Worm (Caenorhabditis elegans) whole organism, L4 larva: ENCODE measurements around the gene Y59A8B.25.

Experiments
- fos-1 ChIP-seq: fragments of 150-350 bp; optimal IDR thresholded peaks from 2 replicates; lab custom pipeline; 2014; ENCODE audit warnings: missing biosample characterization, missing genetic modification characterization
- nhr-25 ChIP-seq: sonication (generic microtip); optimal IDR thresholded peaks from 2 replicates; lab custom pipeline; 2017; ENCODE audit warnings: missing genetic modification characterization, mild to moderate bottlenecking, missing compliant biosample characterization, antibody characterized with exemption, moderate library complexity, borderline replicate concordance; ENCODE audit not compliant: insufficient read depth

DNA sequence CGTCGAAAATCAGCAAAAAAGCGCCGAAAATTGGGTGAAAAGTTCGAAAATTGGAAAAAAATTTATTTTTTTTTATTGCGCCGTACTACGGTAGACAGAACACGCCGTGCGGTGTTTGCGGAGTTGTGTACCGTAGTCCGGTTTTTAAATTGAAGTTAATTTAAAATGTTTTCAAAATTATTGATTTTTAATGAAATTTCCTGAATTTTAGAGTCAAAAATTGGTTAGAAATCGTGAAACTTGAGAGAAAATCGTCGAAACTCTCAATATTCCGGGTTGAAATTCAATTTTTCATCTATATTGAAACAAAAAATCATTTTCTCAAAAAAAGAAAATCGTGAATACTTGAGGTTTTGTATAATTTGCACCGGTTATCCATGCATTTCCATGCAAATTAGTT is 26.7 kb upstream of the Y59A8B.25 start, which contains the start of gene nova-1:
- TF ChIP-seq fos-1 (tag; lab: Kevin White, UChicago) (no peak), nhr-25 (tag; lab: Kevin White, UChicago) (no peak)
